Worm (Caenorhabditis elegans): Measurements from ENCODE around the gene cul-4.

ce11 chrII:7348063-7348462 lies 46.2 kb downstream of the cul-4 start:
- TF ChIP-seq T22C8.4 (GFP tag; IDR thresholded peaks at IDR 0.05): no peak
- no peak for TF ChIP-seq klf-2 (GFP tag; conservative IDR thresholded peaks at IDR 0.05)
- TF ChIP-seq ztf-29 (GFP tag; IDR thresholded peaks at IDR 0.05): no peak
- TF ChIP-seq ref-1 (GFP tag; conservative IDR thresholded peaks at IDR 0.05): no peak
- no peak for TF ChIP-seq med-1 (GFP tag; optimal IDR thresholded peaks at IDR 0.05; ENCODE audit: insufficient read depth)
- TF ChIP-seq tab-1 (GFP tag; IDR thresholded peaks at IDR 0.05): no peak
- no peak for TF ChIP-seq flt-1 (GFP tag; IDR thresholded peaks at IDR 0.05)
